Worm (Caenorhabditis elegans): ENCODE data around the gene iff-1.

The iff-1 gene

DNA sequence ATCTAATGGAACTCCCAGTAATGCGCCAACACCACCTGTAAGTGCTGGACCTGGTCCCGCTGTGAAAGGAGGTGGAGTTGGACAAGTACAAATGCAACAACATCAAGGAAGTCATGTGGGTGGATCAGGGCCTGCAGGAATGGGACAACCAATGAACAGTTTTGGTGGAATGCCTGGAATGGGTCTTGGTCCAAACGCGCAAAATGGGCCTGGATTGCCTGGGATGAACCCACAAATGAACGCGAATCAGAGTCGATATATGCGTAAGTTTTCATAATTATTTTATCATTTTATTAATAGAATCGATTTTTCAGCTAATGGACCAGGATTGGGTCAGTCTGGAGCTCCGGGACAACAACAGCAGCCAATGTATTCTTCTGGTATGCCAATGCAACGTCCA, 25.4 kb upstream of the iff-1 start:
- TF ChIP-seq pag-3 (tag; optimal IDR thresholded peaks at IDR 0.05; ENCODE audit: borderline replicate concordance) (no peak), tbx-7 (tag; optimal IDR thresholded peaks at IDR 0.05) (no peak), madf-2 (tag; optimal IDR thresholded peaks at IDR 0.05) (no peak), ceh-24 (tag; optimal IDR thresholded peaks at IDR 0.05) (no peak), unc-42 (tag; optimal IDR thresholded peaks at IDR 0.05) (no peak), lin-11 (tag; optimal IDR thresholded peaks at IDR 0.05) (no peak), ztf-16 (tag; optimal IDR thresholded peaks at IDR 0.05) (no peak), unc-86 (tag; optimal IDR thresholded peaks at IDR 0.05) (no peak), K02D7.2 (tag; optimal IDR thresholded peaks at IDR 0.05) (no peak), nfya-1 (tag; optimal IDR thresholded peaks at IDR 0.05) (no peak)

DNA sequence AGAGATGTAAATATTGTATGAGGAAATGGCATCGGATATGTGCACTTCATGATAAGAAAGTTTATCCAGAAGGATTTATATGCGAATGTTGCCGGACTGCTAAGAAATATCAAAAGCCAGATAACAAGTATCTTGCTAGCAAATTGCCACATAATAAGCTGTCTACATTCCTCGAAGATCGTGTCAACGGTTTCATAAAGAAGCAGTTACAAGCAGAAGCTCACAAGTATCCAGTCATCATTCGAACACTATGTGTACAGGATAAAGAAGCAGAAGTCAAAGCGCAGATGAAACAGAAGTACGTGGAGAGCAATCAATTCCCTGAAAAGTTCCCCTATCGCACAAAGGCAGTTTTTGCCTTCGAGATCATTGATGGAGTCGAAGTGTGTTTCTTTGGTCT, 23.6 kb upstream of the iff-1 start:
- TF ChIP-seq dve-1 (tag; optimal IDR thresholded peaks at IDR 0.05) (no peak), elt-2 (tag; optimal IDR thresholded peaks at IDR 0.05) (no peak)

DNA sequence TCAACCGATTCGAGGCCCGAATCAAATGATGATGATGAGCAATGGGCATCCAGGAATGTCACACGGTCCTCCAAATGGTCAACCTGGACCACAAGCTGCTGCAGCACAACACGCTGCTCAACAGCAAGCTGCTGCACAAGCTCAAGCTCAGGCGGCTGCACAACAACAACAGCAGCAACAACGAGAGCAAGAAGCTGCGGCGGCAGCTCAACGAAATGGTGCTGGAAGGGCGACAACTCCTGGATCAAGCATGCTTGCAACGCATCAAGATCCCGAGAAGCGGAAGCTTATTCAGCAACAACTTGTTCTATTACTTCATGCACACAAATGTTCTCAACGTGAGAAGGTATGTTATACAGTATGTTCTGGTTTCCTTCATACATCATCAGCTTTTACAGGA, 21.0 kb upstream of the iff-1 start:
- TF ChIP-seq unc-42 (tag; optimal IDR thresholded peaks at IDR 0.05) (no peak), eyg-1 (tag; optimal IDR thresholded peaks at IDR 0.05) (no peak), K09A11.1 (tag; optimal IDR thresholded peaks at IDR 0.05; ENCODE audit: insufficient read depth) (no peak), ceh-45 (GFP tag; IDR thresholded peaks at IDR 0.05) (no peak), che-1 (tag; optimal IDR thresholded peaks at IDR 0.05) (no peak), Y22D7AL.16 (tag; optimal IDR thresholded peaks at IDR 0.05) (no peak), C38D4.7 (GFP tag; optimal IDR thresholded peaks at IDR 0.05) (no peak), elt-4 (tag; optimal IDR thresholded peaks at IDR 0.05) (no peak), pqm-1 (tag; optimal IDR thresholded peaks at IDR 0.05) (no peak), npax-4 (tag; optimal IDR thresholded peaks at IDR 0.05) (no peak), lin-11 (tag; optimal IDR thresholded peaks at IDR 0.05) (no peak), madf-2 (tag; optimal IDR thresholded peaks at IDR 0.05) (no peak), tbx-7 (tag; optimal IDR thresholded peaks at IDR 0.05) (no peak), odd-2 (tag; optimal IDR thresholded peaks at IDR 0.05) (no peak), ama-1 (optimal IDR thresholded peaks at IDR 0.05) (no peak), sdc-2 (tag; optimal IDR thresholded peaks at IDR 0.05) (no peak), pha-2 (tag; optimal IDR thresholded peaks at IDR 0.05) (no peak), ceh-31 (tag; optimal IDR thresholded peaks at IDR 0.05) (no peak)

DNA sequence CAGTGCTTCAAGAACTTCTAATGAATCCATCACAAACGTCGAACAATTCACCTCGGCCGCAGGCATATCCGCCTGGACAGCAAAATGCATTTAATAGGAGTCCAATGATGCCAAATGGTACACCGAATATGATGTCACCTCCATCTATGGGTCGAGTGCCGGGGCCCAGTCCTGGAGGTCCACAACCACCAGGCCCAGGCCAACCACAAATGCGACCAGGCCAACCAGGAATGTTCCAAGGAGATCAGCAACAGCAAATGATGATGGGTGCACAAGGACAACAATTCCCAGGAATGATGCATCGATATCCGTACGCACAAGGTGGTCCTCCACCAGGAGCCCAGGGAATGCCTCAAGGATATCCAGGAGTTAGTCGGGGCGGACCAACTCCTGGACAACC, 20.1 kb upstream of the iff-1 start:
- TF ChIP-seq hlh-8 (tag; optimal IDR thresholded peaks at IDR 0.05) (no peak), ceh-9 (tag; optimal IDR thresholded peaks at IDR 0.05) (no peak), pha-2 (tag; optimal IDR thresholded peaks at IDR 0.05) (no peak), mec-3 (tag; optimal IDR thresholded peaks at IDR 0.05; ENCODE audit: borderline replicate concordance) (peak; percentile 37), zip-5 (tag; optimal IDR thresholded peaks at IDR 0.05) (no peak), pqm-1 (tag; optimal IDR thresholded peaks at IDR 0.05) (no peak), npax-4 (tag; optimal IDR thresholded peaks at IDR 0.05) (no peak), gmeb-2 (tag; optimal IDR thresholded peaks at IDR 0.05) (no peak), odd-2 (tag; optimal IDR thresholded peaks at IDR 0.05) (no peak), dve-1 (tag; optimal IDR thresholded peaks at IDR 0.05) (no peak), K09A11.1 (tag; optimal IDR thresholded peaks at IDR 0.05; ENCODE audit: insufficient read depth) (no peak), unc-86 (tag; optimal IDR thresholded peaks at IDR 0.05) (no peak), ceh-2 (tag; optimal IDR thresholded peaks at IDR 0.05) (no peak), ref-2 (tag; optimal IDR thresholded peaks at IDR 0.05) (peak; percentile 43), ceh-14 (tag; optimal IDR thresholded peaks at IDR 0.05) (no peak), unc-55 (GFP tag; optimal IDR thresholded peaks at IDR 0.05) (no peak)

DNA sequence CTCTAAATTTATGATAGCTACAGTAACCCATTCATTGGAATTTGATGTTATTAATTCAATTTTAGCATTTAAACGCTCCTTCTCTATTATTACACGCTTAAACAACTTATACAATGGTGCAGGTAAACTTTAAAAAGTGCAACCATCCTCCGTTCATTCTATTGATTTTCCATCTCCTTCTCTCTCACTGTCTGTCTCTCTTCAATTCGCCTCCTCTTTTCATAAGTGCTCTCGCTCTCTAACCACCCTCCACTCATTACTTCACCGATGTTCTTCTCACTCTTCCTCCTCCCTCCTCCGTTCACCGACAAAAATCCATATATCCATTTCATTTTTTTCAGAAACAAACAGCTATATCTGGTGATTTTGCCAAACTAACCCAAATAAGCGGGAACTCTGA, 19.2 kb upstream of the iff-1 start, which contains the start of gene cbp-1:
Gene cbp-1, plus strand, starts transcription at position 335 of the 400 bp plus-strand sequence.
- TF ChIP-seq ceh-19 (GFP tag; optimal IDR thresholded peaks at IDR 0.05), result no peak
- TF ChIP-seq ceh-30 (tag; optimal IDR thresholded peaks at IDR 0.05), result no peak
- TF ChIP-seq nhr-11 (tag; optimal IDR thresholded peaks at IDR 0.05), result no peak
- TF ChIP-seq pag-3 (tag; optimal IDR thresholded peaks at IDR 0.05; ENCODE audit: borderline replicate concordance), result no peak
- TF ChIP-seq eyg-1 (tag; optimal IDR thresholded peaks at IDR 0.05), result no peak
- TF ChIP-seq F13H6.1 (tag; optimal IDR thresholded peaks at IDR 0.05), result no peak
- no peak for TF ChIP-seq mec-3 (tag; optimal IDR thresholded peaks at IDR 0.05; ENCODE audit: borderline replicate concordance)
- TF ChIP-seq ceh-45 (GFP tag; IDR thresholded peaks at IDR 0.05), result no peak
- peak; percentile 57 for TF ChIP-seq nfya-1 (tag; optimal IDR thresholded peaks at IDR 0.05)
- TF ChIP-seq ceh-48 (tag; optimal IDR thresholded peaks at IDR 0.05), result peak; percentile 86
- peak; percentile 13 for TF ChIP-seq pax-1 (tag; optimal IDR thresholded peaks at IDR 0.05)
- no peak for TF ChIP-seq dve-1 (tag; optimal IDR thresholded peaks at IDR 0.05)
- peak; percentile 32 for TF ChIP-seq unc-55 (GFP tag; optimal IDR thresholded peaks at IDR 0.05)
- peak; percentile 41 for TF ChIP-seq ceh-31 (tag; optimal IDR thresholded peaks at IDR 0.05)
